Worm (Caenorhabditis elegans) whole organism, L4 larva: ENCODE results near the gene srh-169.

ENCODE experiments used
- Y105C5A.15 ChIP-seq: fragments of 200-800 bp; sonication (Bioruptor generic); IDR thresholded peaks from 2 replicates; pipeline ENCODE4 v1.3.6; 2022; ENCODE audit warnings: missing genetic modification characterization, missing compliant biosample characterization
- daf-12 ChIP-seq: fragments of 150-350 bp; optimal IDR thresholded peaks from 2 replicates; lab custom pipeline; 2014; ENCODE audit warnings: missing biosample characterization, missing genetic modification reagents, missing genetic modification characterization
- duxl-1 ChIP-seq: sonication (generic microtip); optimal IDR thresholded peaks from 2 replicates; lab custom pipeline; 2016; ENCODE audit warnings: mild to moderate bottlenecking, missing genetic modification characterization, moderate library complexity, missing compliant biosample characterization; ENCODE audit not compliant: poor library complexity
- nhr-42 ChIP-seq: fragments of 200-800 bp; sonication (Bioruptor generic); IDR thresholded peaks from 2 replicates; pipeline ENCODE4 v1.3.6; 2022; ENCODE audit warnings: missing genetic modification characterization, missing compliant biosample characterization
- unc-62 ChIP-seq, 3 experiments: fragments of 150-350 bp in 1 of 3; sonication (generic microtip); optimal IDR thresholded peaks in 2 of 3; peaks in 1 of 3; 1 replicate in 1 of 3; 2 replicates in 2 of 3; lab custom pipeline; 2014 to 2017; ENCODE audit warnings: missing biosample characterization in 3 of 3, missing genetic modification characterization in 3 of 3, missing genetic modification reagents in 3 of 3, missing genotype in 1 of 3

srh-169 gene

ce11 chrV:4082952-4083351 is 35.3 kb downstream of the srh-169 start, which contains the start of gene F38H12.5:
TSS of gene F38H12.5 (minus strand) at chrV:4083052.
- TF ChIP-seq unc-62 (GFP tag; optimal IDR thresholded peaks at IDR 0.05 in 1 of 2; lab: Kevin White, UChicago) (peak in 1 of 2 experiments; percentile 8), unc-62 (tag; optimal IDR thresholded peaks at IDR 0.05; lab: Kevin White, UChicago) (no peak), duxl-1 (tag; lab: Kevin White, UChicago) (no peak)

DNA sequence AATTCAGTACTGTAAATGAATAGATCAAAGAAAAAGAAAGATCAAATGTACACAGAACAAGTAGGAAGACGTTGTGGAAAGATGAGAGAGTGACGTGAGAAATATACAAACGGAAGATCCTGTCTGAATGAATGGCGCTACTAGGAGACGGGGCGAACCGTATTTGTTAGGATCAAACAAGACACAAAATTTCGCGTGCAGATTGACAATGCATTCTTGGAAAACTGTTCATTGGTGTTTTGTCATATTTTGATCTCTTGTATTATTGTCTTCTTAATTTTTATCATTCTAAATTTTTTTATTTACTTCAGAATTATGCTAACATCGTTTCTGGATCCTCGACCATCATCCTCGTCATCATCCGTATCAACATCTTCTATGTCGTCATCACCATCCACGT is 47.1 kb downstream of the srh-169 start, which contains the start of gene nhr-181:
TSS of gene nhr-181 (plus strand) at position 301 of the 400 bp plus-strand sequence.
- no peak for TF ChIP-seq daf-12 (tag; lab: Kevin White, UChicago)
- TF ChIP-seq nhr-42 (GFP tag; lab: Robert Waterston, UW), result no peak
- peak in 1 of 2 experiments; percentile 27 for TF ChIP-seq unc-62 (GFP tag; optimal IDR thresholded peaks at IDR 0.05 in 1 of 2; lab: Kevin White, UChicago)
- TF ChIP-seq unc-62 (tag; optimal IDR thresholded peaks at IDR 0.05; lab: Kevin White, UChicago), result no peak
- TF ChIP-seq Y105C5A.15 (GFP tag; lab: Robert Waterston, UW), result no peak
